Worm (Caenorhabditis elegans): Measurements from ENCODE around the gene K06A4.6.

DNA sequence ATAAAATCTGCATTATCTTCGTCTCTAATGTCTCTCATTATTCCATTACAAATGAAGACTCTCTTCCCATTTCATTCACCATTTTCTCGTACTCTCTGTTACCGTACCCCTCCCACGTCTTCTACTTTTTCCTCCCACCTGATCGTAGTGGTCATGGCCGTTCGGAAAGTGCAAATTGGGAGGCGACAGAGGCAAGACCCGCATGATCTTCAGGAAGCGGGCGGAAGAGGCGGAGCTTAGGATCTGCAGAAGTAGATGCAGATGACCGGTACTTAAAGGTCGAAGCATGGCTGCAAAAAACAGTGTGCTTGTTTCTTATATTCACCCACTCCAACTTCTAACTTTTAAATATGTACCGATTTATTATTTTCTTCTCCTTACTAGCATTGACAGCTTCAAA, 2.6 kb downstream of the K06A4.6 start, which contains the start of gene nas-3:
- no peak for TF ChIP-seq efl-1 (GFP tag; optimal IDR thresholded peaks at IDR 0.05)
- TF ChIP-seq lin-35 (GFP tag; optimal IDR thresholded peaks at IDR 0.05): no peak
- no peak for TF ChIP-seq unc-130 (GFP tag; optimal IDR thresholded peaks at IDR 0.05)
- no peak for TF ChIP-seq F57A8.1 (GFP tag; optimal IDR thresholded peaks at IDR 0.05)
- no peak for TF ChIP-seq F23B12.7 (tag; optimal IDR thresholded peaks at IDR 0.05; ENCODE audit: insufficient read depth)
- TF ChIP-seq nhr-27 (tag; optimal IDR thresholded peaks at IDR 0.05): no peak
- TF ChIP-seq die-1 (tag; optimal IDR thresholded peaks at IDR 0.05): no peak
- TF ChIP-seq F49E8.2 (tag; optimal IDR thresholded peaks at IDR 0.05; ENCODE audit: insufficient read depth): no peak

Measured in whole organism, young adult.